Fruit fly (Drosophila melanogaster) whole organism, prepupa: Measurements from ENCODE around the gene Sas-6.

Experiments
- CG6276 ChIP-seq: fragments of 200-800 bp; sonication (Bioruptor generic); optimal IDR thresholded peaks from 2 replicates; lab custom pipeline; 2017; ENCODE audit warnings: missing biosample characterization, mild to moderate bottlenecking, missing genetic modification characterization
- CG7368 ChIP-seq: fragments of 200-800 bp; sonication (Bioruptor generic); optimal IDR thresholded peaks from 3 replicates; lab custom pipeline; 2016; ENCODE audit warnings: missing biosample characterization, missing genetic modification characterization
- CG8319 ChIP-seq: fragments of 200-800 bp; sonication (Bioruptor generic); optimal IDR thresholded peaks from 3 replicates; lab custom pipeline; 2016; ENCODE audit warnings: missing biosample characterization, missing genetic modification characterization
- Ets96B ChIP-seq: fragments of 200-800 bp; optimal IDR thresholded peaks from 2 replicates; lab custom pipeline; 2019; ENCODE audit warnings: missing biosample characterization, mild to moderate bottlenecking, missing genetic modification characterization, moderate library complexity
- Hr39 ChIP-seq: fragments of 200-800 bp; sonication (Bioruptor generic); optimal IDR thresholded peaks from 2 replicates; lab custom pipeline; 2016; ENCODE audit warnings: missing biosample characterization, missing genetic modification characterization
- Lpt ChIP-seq: fragments of 200-800 bp; sonication (Bioruptor generic); optimal IDR thresholded peaks from 3 replicates; lab custom pipeline; 2016; ENCODE audit warnings: missing biosample characterization, missing genetic modification characterization
- acj6 ChIP-seq: fragments of 200-800 bp; sonication (Bioruptor generic); optimal IDR thresholded peaks from 3 replicates; lab custom pipeline; 2016; ENCODE audit warnings: missing biosample characterization, missing genetic modification characterization
- salr ChIP-seq, 2 experiments: fragments of 200-800 bp; sonication (Bioruptor generic); optimal IDR thresholded peaks; 3 replicates each; lab custom pipeline; 2016 to 2018; ENCODE audit warnings: missing biosample characterization in 2 of 2, missing genetic modification characterization in 2 of 2, mild to moderate bottlenecking in 1 of 2
- ss ChIP-seq, 2 experiments: fragments of 200-800 bp; sonication (Bioruptor generic); optimal IDR thresholded peaks; 2 replicates in 1 of 2; 3 replicates in 1 of 2; lab custom pipeline; 2017 to 2018; ENCODE audit warnings: mild to moderate bottlenecking in 2 of 2, missing biosample characterization in 2 of 2, missing genetic modification characterization in 2 of 2, moderate library complexity in 1 of 2

- no peak for TF ChIP-seq Lpt (GFP tag; lab: Kevin White, UChicago)
- TF ChIP-seq CG6276 (GFP tag; lab: Kevin White, UChicago): no peak
- TF ChIP-seq CG7368 (GFP tag; lab: Kevin White, UChicago): no peak
- TF ChIP-seq acj6: no peak
- TF ChIP-seq CG8319: no peak
- no peak for TF ChIP-seq salr (GFP tag; optimal IDR thresholded peaks at IDR 0.05; lab: Kevin White, UChicago)
- TF ChIP-seq Hr39 (GFP tag; lab: Kevin White, UChicago): no peak
- no peak for TF ChIP-seq ss (GFP tag; optimal IDR thresholded peaks at IDR 0.05; lab: Kevin White, UChicago)
- no peak for TF ChIP-seq Ets96B
These were observed 4.5 kb upstream of the Sas-6 start for dm6 chr3R:29990681-29991080.
